Worm (Caenorhabditis elegans): Measurements from ENCODE around the gene ZK418.6.
A peak's percentile ranks its signal among the peaks of the same experiment; 100 is the strongest.

ZK418.6 gene

ce11 chrIII:7034252-7035223 is 44.1 kb downstream of the ZK418.6 start:
- TF ChIP-seq blmp-1 (tag; optimal IDR thresholded peaks at IDR 0.05) (peak; percentile 80), lin-32 (GFP tag; optimal IDR thresholded peaks at IDR 0.05) (no peak)

ce11 chrIII:7032070-7032469 is 46.6 kb downstream of the ZK418.6 start:
- TF ChIP-seq cnd-1 (tag; optimal IDR thresholded peaks at IDR 0.05) (no peak), hlh-1 (tag; optimal IDR thresholded peaks at IDR 0.05) (peak; percentile 31), snpc-4 (tag; optimal IDR thresholded peaks at IDR 0.05) (no peak)

- TF ChIP-seq zip-8 (tag; optimal IDR thresholded peaks at IDR 0.05) (no peak), ham-2 (GFP tag; optimal IDR thresholded peaks at IDR 0.05) (no peak), mls-2 (tag; optimal IDR thresholded peaks at IDR 0.05) (peak; percentile 49), unc-62 (GFP tag; optimal IDR thresholded peaks at IDR 0.05) (no peak), ces-1 (GFP tag; optimal IDR thresholded peaks at IDR 0.05) (no peak), cnd-1 (tag; optimal IDR thresholded peaks at IDR 0.05) (peak; percentile 75), ceh-43 (GFP tag; optimal IDR thresholded peaks at IDR 0.05) (peak; percentile 38), sptf-1 (tag; optimal IDR thresholded peaks at IDR 0.05) (peak; percentile 75), flh-1 (GFP tag; optimal IDR thresholded peaks at IDR 0.05) (no peak), drap-1 (GFP tag; optimal IDR thresholded peaks at IDR 0.05) (peak; percentile 34), mep-1 (tag; optimal IDR thresholded peaks at IDR 0.05) (no peak), ceh-83 (GFP tag; optimal IDR thresholded peaks at IDR 0.05) (peak; percentile 71), unc-120 (tag; optimal IDR thresholded peaks at IDR 0.05; ENCODE audit: poor library complexity, severe bottlenecking) (peak; percentile 45), nhr-237 (tag; optimal IDR thresholded peaks at IDR 0.05) (no peak), lin-32 (GFP tag; optimal IDR thresholded peaks at IDR 0.05) (no peak), elt-3 (tag; optimal IDR thresholded peaks at IDR 0.05) (no peak), pha-4 (tag; optimal IDR thresholded peaks at IDR 0.05) (no peak), nhr-12 (tag; optimal IDR thresholded peaks at IDR 0.05) (no peak), lsy-2 (tag; optimal IDR thresholded peaks at IDR 0.05) (peak; percentile 10), nhr-76 (tag; optimal IDR thresholded peaks at IDR 0.05) (no peak), ceh-39 (tag; optimal IDR thresholded peaks at IDR 0.05) (no peak), lin-13 (tag; optimal IDR thresholded peaks at IDR 0.05) (no peak), sem-2 (GFP tag; optimal IDR thresholded peaks at IDR 0.05) (peak; percentile 61), M03D4.4 (tag; optimal IDR thresholded peaks at IDR 0.05) (peak; percentile 71), bed-3 (GFP tag; optimal IDR thresholded peaks at IDR 0.05) (peak; percentile 33)
These were observed 48.4 kb downstream of the ZK418.6 start for ce11 chrIII:7030044-7030804.

- TF ChIP-seq ceh-83 (GFP tag; optimal IDR thresholded peaks at IDR 0.05) (no peak), sptf-1 (tag; optimal IDR thresholded peaks at IDR 0.05) (no peak)
These were observed 49.5 kb downstream of the ZK418.6 start, which contains the start of gene cyk-1 for ce11 chrIII:7029105-7029504. Gene cyk-1, minus strand, starts transcription at chrIII:7029205.

Measured in whole organism, mixed stage, embryonic.